Fruit fly (Drosophila melanogaster) whole organism, pupa: ENCODE measurements around the gene CG42709.

ENCODE experiments used
- CG14655 ChIP-seq: fragments of 200-800 bp; sonication (Bioruptor generic); optimal IDR thresholded peaks from 3 replicates; lab custom pipeline; 2017; ENCODE audit warnings: mild to moderate bottlenecking, missing biosample characterization, missing genetic modification reagents, missing genetic modification characterization
- CG32121 ChIP-seq: fragments of 200-800 bp; sonication (Bioruptor generic); IDR thresholded peaks from 2 replicates; pipeline ENCODE4 v1.3.6; 2022; ENCODE audit warnings: missing biosample characterization, missing genetic modification characterization
- CG4496 ChIP-seq: fragments of 200-800 bp; sonication (Bioruptor generic); IDR thresholded peaks from 3 replicates; pipeline ENCODE4 v1.3.6; 2022; ENCODE audit warnings: missing biosample characterization, missing genetic modification characterization
- CG9948 ChIP-seq: fragments of 200-800 bp; sonication (Bioruptor generic); optimal IDR thresholded peaks from 2 replicates; lab custom pipeline; 2018; ENCODE audit warnings: missing biosample characterization, mild to moderate bottlenecking, missing genetic modification characterization, moderate library complexity
- D1 ChIP-seq: fragments of 200-800 bp; sonication (Bioruptor generic); optimal IDR thresholded peaks from 2 replicates; lab custom pipeline; 2018; ENCODE audit warnings: missing biosample characterization, mild to moderate bottlenecking, missing genetic modification characterization, moderate library complexity

- TF ChIP-seq CG14655 (GFP tag; lab: Kevin White, UChicago) (no peak), CG32121 (GFP tag; lab: Robert Waterston, UW) (no peak), CG9948 (no peak), CG4496 (no peak), D1 (tag; lab: Kevin White, UChicago) (no peak)
Observed at dm6 chr3L:12804730-12805170, 14.8 kb downstream of the CG42709 start, which contains the start of gene Atg1.
